Worm (Caenorhabditis elegans): ENCODE data around the gene fbxb-111.
A peak's percentile ranks its signal among the peaks of the same experiment; 100 is the strongest.

DNA sequence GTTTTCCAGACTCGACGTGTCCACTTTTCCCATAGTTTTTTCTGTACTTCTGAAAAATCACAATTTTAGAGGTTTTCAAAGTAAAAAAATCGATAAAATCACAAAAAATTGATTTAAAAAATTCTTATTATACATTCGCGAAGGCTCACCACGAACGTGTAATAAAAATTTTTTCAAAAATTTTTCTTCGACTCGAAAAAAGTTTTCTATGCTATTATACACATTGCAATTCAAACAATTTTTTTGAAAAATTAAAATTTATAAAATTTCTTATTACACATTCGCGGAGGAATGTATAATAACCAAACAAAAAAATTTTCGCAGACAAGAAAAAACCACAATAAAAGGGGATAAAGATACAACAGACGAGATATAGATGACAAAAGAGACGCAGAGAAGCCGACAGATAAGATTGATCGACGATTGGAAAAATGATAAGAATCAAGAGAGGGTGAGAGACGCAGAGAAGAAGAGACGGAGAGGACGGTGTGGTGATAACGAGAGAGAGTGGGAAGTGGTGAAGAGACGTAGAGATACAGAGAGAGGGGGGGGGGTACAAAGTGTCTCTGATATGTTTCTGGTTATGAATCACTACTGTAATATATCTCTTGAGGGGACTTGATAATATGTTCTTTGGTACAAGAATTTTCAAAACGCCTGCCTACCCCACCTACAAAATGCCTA, 25.9 kb upstream of the fbxb-111 start, which contains the start of gene nhr-119:
- TF ChIP-seq nhr-11 (tag; optimal IDR thresholded peaks at IDR 0.05) (peak; percentile 19), ama-1 (optimal IDR thresholded peaks at IDR 0.05) (no peak), jun-1 (tag; optimal IDR thresholded peaks at IDR 0.05) (peak; percentile 81), zag-1 (tag; optimal IDR thresholded peaks at IDR 0.05) (no peak)

Measured in whole organism, L3 larva.